Worm (Caenorhabditis elegans) whole organism, mixed stage, embryonic: ENCODE results near the gene Y34B4A.2.

Experiments
- elt-3 ChIP-seq: fragments of 150-350 bp; optimal IDR thresholded peaks from 2 replicates; lab custom pipeline; 2014; ENCODE audit warnings: missing biosample characterization, missing genetic modification characterization
- nhr-237 ChIP-seq: fragments of 150-350 bp; optimal IDR thresholded peaks from 2 replicates; lab custom pipeline; 2014; ENCODE audit warnings: missing biosample characterization, missing genetic modification characterization
- pha-4 ChIP-seq: fragments of 150-350 bp; optimal IDR thresholded peaks from 2 replicates; lab custom pipeline; 2018; ENCODE audit warnings: missing biosample characterization, missing genetic modification reagents, missing genetic modification characterization

DNA sequence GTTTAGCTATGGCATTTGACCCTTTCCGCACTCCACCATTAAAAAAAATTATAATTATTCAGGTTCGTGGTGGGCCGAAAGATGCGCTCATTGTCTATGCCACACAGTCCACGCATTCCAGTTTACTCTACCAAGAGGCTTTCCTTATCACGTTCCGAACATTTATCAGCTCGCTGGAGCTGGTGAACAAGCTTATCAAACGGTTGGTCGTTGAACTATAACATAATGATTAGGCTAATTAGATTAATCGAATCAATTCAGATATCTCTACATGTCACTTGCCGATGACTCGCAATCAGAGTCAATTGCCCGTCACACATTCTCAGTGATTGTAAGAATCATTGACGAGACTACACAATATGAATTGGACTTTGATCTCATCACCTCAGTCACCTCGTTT lies 9.9 kb upstream of the Y34B4A.2 start:
- TF ChIP-seq elt-3 (tag; lab: Kevin White, UChicago) (no peak), nhr-237 (tag; lab: Kevin White, UChicago) (no peak), pha-4 (tag; lab: Kevin White, UChicago) (no peak)
